Worm (Caenorhabditis elegans) whole organism, mixed stage, embryonic: ENCODE measurements around the gene dlhd-1.

Experiments used
- blmp-1 ChIP-seq: fragments of 150-350 bp; optimal IDR thresholded peaks from 2 replicates; lab custom pipeline; 2014; ENCODE audit warnings: missing biosample characterization, missing genetic modification characterization
- ceh-43 ChIP-seq: fragments of 200-800 bp; sonication (Bioruptor generic); optimal IDR thresholded peaks from 2 replicates; lab custom pipeline; 2018; ENCODE audit warnings: mild to moderate bottlenecking, missing genetic modification characterization, moderate library complexity, missing compliant biosample characterization
- ceh-83 ChIP-seq: fragments of 200-800 bp; sonication (Bioruptor generic); optimal IDR thresholded peaks from 2 replicates; lab custom pipeline; 2018; ENCODE audit warnings: mild to moderate bottlenecking, missing genetic modification characterization, missing compliant biosample characterization
- ces-1 ChIP-seq: fragments of 150-350 bp; optimal IDR thresholded peaks from 2 replicates; lab custom pipeline; 2014; ENCODE audit warnings: missing biosample characterization, missing genetic modification reagents, missing genetic modification characterization
- drap-1 ChIP-seq: fragments of 200-800 bp; sonication (Bioruptor generic); optimal IDR thresholded peaks from 3 replicates; lab custom pipeline; 2018; ENCODE audit warnings: mild to moderate bottlenecking, missing genetic modification characterization, missing compliant biosample characterization
- elt-1 ChIP-seq: sonication (generic microtip); optimal IDR thresholded peaks from 2 replicates; lab custom pipeline; 2017; ENCODE audit warnings: missing genetic modification characterization, mild to moderate bottlenecking, missing compliant biosample characterization, antibody characterized with exemption, moderate library complexity, borderline replicate concordance; ENCODE audit not compliant: insufficient read depth
- elt-3 ChIP-seq: fragments of 150-350 bp; optimal IDR thresholded peaks from 2 replicates; lab custom pipeline; 2014; ENCODE audit warnings: missing biosample characterization, missing genetic modification characterization
- flh-1 ChIP-seq: fragments of 200-800 bp; sonication (Bioruptor generic); optimal IDR thresholded peaks from 2 replicates; lab custom pipeline; 2018; ENCODE audit warnings: mild to moderate bottlenecking, missing genetic modification characterization, moderate library complexity, missing compliant biosample characterization
- ham-2 ChIP-seq: fragments of 200-800 bp; sonication (Bioruptor generic); optimal IDR thresholded peaks from 2 replicates; lab custom pipeline; 2018; ENCODE audit warnings: mild to moderate bottlenecking, missing genetic modification characterization, missing compliant biosample characterization
- lin-13 ChIP-seq: fragments of 150-350 bp; optimal IDR thresholded peaks from 2 replicates; lab custom pipeline; 2014; ENCODE audit warnings: missing biosample characterization, missing genetic modification characterization
- mab-5 ChIP-seq: fragments of 150-350 bp; optimal IDR thresholded peaks from 2 replicates; lab custom pipeline; 2014; ENCODE audit warnings: missing biosample characterization, missing genetic modification characterization
- mep-1 ChIP-seq: fragments of 150-350 bp; optimal IDR thresholded peaks from 2 replicates; lab custom pipeline; 2017; ENCODE audit warnings: missing biosample characterization, missing genetic modification reagents, missing genetic modification characterization, inconsistent platforms
- mls-2 ChIP-seq: sonication (generic microtip); optimal IDR thresholded peaks from 2 replicates; lab custom pipeline; 2016; ENCODE audit warnings: mild to moderate bottlenecking, missing genetic modification characterization, moderate library complexity, missing compliant biosample characterization
- nhr-12 ChIP-seq: fragments of 150-350 bp; optimal IDR thresholded peaks from 2 replicates; lab custom pipeline; 2014; ENCODE audit warnings: missing biosample characterization, missing genetic modification characterization
- nhr-2 ChIP-seq: fragments of 150-350 bp; optimal IDR thresholded peaks from 2 replicates; lab custom pipeline; 2014; ENCODE audit warnings: missing biosample characterization, missing genetic modification characterization
- nhr-237 ChIP-seq: fragments of 150-350 bp; optimal IDR thresholded peaks from 2 replicates; lab custom pipeline; 2014; ENCODE audit warnings: missing biosample characterization, missing genetic modification characterization
- nhr-28 ChIP-seq: fragments of 150-350 bp; optimal IDR thresholded peaks from 2 replicates; lab custom pipeline; 2014; ENCODE audit warnings: missing biosample characterization, missing genetic modification characterization
- nhr-76 ChIP-seq: sonication (generic microtip); optimal IDR thresholded peaks from 2 replicates; lab custom pipeline; 2017; ENCODE audit warnings: missing biosample characterization, missing genetic modification characterization
- pha-4 ChIP-seq: fragments of 150-350 bp; optimal IDR thresholded peaks from 2 replicates; lab custom pipeline; 2018; ENCODE audit warnings: missing biosample characterization, missing genetic modification reagents, missing genetic modification characterization
- sem-2 ChIP-seq: fragments of 200-800 bp; sonication (Bioruptor generic); optimal IDR thresholded peaks from 2 replicates; lab custom pipeline; 2018; ENCODE audit warnings: mild to moderate bottlenecking, missing genetic modification characterization, missing compliant biosample characterization
- sptf-1 ChIP-seq: sonication (generic microtip); optimal IDR thresholded peaks from 2 replicates; lab custom pipeline; 2017; ENCODE audit warnings: mild to moderate bottlenecking, missing genetic modification characterization, moderate library complexity, missing compliant biosample characterization
- tbx-8 ChIP-seq: fragments of 200-800 bp; sonication (Bioruptor generic); optimal IDR thresholded peaks from 2 replicates; lab custom pipeline; 2018; ENCODE audit warnings: mild to moderate bottlenecking, missing genetic modification characterization, moderate library complexity, missing compliant biosample characterization
- unc-120 ChIP-seq: sonication (generic microtip); optimal IDR thresholded peaks from 2 replicates; lab custom pipeline; 2017; ENCODE audit warnings: missing genetic modification characterization, missing compliant biosample characterization; ENCODE audit not compliant: poor library complexity, severe bottlenecking
- unc-39 ChIP-seq: fragments of 150-350 bp; optimal IDR thresholded peaks from 2 replicates; lab custom pipeline; 2014; ENCODE audit warnings: missing biosample characterization, missing genetic modification characterization
- unc-62 ChIP-seq: fragments of 150-350 bp; optimal IDR thresholded peaks from 2 replicates; lab custom pipeline; 2014; ENCODE audit warnings: missing biosample characterization, missing genetic modification reagents, missing genetic modification characterization
- zip-8 ChIP-seq: fragments of 150-350 bp; optimal IDR thresholded peaks from 2 replicates; lab custom pipeline; 2014; ENCODE audit warnings: missing biosample characterization, missing genetic modification characterization

dlhd-1 gene

ce11 chrII:1159718-1160117 is 12.2 kb downstream of the dlhd-1 start:
- no peak for TF ChIP-seq ham-2

- TF ChIP-seq ceh-83 (GFP tag; lab: Kevin White, UChicago): no peak
Measured at ce11 chrII:1157135-1157534, 14.8 kb downstream of the dlhd-1 start.

ce11 chrII:1153299-1153698 is 18.6 kb downstream of the dlhd-1 start:
- TF ChIP-seq ham-2 (no peak), drap-1 (no peak), sptf-1 (tag; lab: Kevin White, UChicago) (no peak), ces-1 (GFP tag; lab: Kevin White, UChicago) (no peak), nhr-28 (tag; lab: Kevin White, UChicago) (no peak), unc-62 (GFP tag; lab: Kevin White, UChicago) (no peak)

ce11 chrII:1152732-1153131 is 19.2 kb downstream of the dlhd-1 start:
- TF ChIP-seq ceh-43 (GFP tag; lab: Kevin White, UChicago) (no peak), nhr-76 (tag; lab: Kevin White, UChicago) (no peak), ces-1 (GFP tag; lab: Kevin White, UChicago) (no peak), nhr-12 (tag; lab: Kevin White, UChicago) (no peak)
- TF ChIP-seq, all 35 proteins: peak for 0

ce11 chrII:1151810-1152209 is 20.1 kb downstream of the dlhd-1 start:
- no peak for TF ChIP-seq unc-62 (GFP tag; lab: Kevin White, UChicago)
- TF ChIP-seq ceh-83 (GFP tag; lab: Kevin White, UChicago): no peak
- no peak for TF ChIP-seq blmp-1 (tag; lab: Kevin White, UChicago)
- TF ChIP-seq nhr-2 (tag; lab: Kevin White, UChicago): no peak
- no peak for TF ChIP-seq mab-5 (tag; lab: Kevin White, UChicago)
- no peak for TF ChIP-seq elt-1
- no peak for TF ChIP-seq unc-120 (tag; lab: Kevin White, UChicago)
- no peak for TF ChIP-seq ham-2

ce11 chrII:1149390-1149789 is 22.5 kb downstream of the dlhd-1 start:
- TF ChIP-seq tbx-8 (GFP tag; lab: Kevin White, UChicago): no peak
- TF ChIP-seq nhr-237: no peak
- no peak for TF ChIP-seq drap-1
- no peak for TF ChIP-seq nhr-12 (tag; lab: Kevin White, UChicago)
- TF ChIP-seq mls-2 (tag; lab: Kevin White, UChicago): no peak
- TF ChIP-seq unc-39: no peak
- no peak for TF ChIP-seq ceh-83 (GFP tag; lab: Kevin White, UChicago)
- TF ChIP-seq elt-3 (tag; lab: Kevin White, UChicago): no peak
- TF ChIP-seq unc-62 (GFP tag; lab: Kevin White, UChicago): no peak
- TF ChIP-seq nhr-28 (tag; lab: Kevin White, UChicago): no peak
- no peak for TF ChIP-seq elt-1
- TF ChIP-seq zip-8 (tag; lab: Kevin White, UChicago): no peak
- TF ChIP-seq mab-5 (tag; lab: Kevin White, UChicago): no peak
- TF ChIP-seq flh-1 (GFP tag; lab: Kevin White, UChicago): no peak
- TF ChIP-seq mep-1 (tag; lab: Kevin White, UChicago): no peak
- no peak for TF ChIP-seq pha-4
- no peak for TF ChIP-seq lin-13

ce11 chrII:1143173-1143738 is 28.7 kb downstream of the dlhd-1 start:
- TF ChIP-seq sem-2 (GFP tag; lab: Kevin White, UChicago) (no peak), zip-8 (tag; lab: Kevin White, UChicago) (peak; percentile 58)
